Worm (Caenorhabditis elegans): ENCODE data around the gene unc-32.

ce11 chrIII:8960664-8961063, 55.2 kb downstream of the unc-32 start, which contains the start of gene ZK643.6:
- TF ChIP-seq ztf-29 (GFP tag; IDR thresholded peaks at IDR 0.05) (no peak), med-1 (GFP tag; optimal IDR thresholded peaks at IDR 0.05; ENCODE audit: insufficient read depth) (no peak)
